Worm (Caenorhabditis elegans): ENCODE measurements around the gene abts-2.

The abts-2 gene

DNA sequence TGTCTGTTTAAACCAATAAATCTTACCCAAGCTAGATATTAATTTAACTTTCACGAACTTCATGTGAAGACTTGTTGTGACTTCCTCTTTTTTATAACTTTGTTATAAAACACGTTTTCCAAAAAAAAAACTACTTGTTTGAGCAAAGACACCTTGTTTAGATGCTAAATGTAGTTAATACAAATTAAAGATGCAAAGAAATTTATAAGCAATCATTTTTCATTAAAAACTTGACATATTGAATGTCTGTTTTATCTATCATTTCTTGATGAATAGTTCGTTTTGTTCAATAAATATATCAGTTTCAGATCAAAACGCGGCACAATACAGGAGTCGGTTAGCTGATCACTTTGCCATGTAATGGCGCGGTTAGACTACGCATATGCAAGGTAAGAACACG is 13.3 kb upstream of the abts-2 start, which contains the start of gene frm-3:
Gene frm-3, plus strand, starts transcription at position 301 of the 400 bp plus-strand sequence.
- TF ChIP-seq flt-1 (GFP tag; IDR thresholded peaks at IDR 0.05) (no peak), ztf-29 (GFP tag; IDR thresholded peaks at IDR 0.05) (no peak), ztf-23 (GFP tag; IDR thresholded peaks at IDR 0.05) (no peak), med-1 (GFP tag; optimal IDR thresholded peaks at IDR 0.05; ENCODE audit: insufficient read depth) (no peak), ref-1 (GFP tag; conservative IDR thresholded peaks at IDR 0.05) (no peak), T22C8.4 (GFP tag; IDR thresholded peaks at IDR 0.05) (no peak), cog-1 (tag; optimal IDR thresholded peaks at IDR 0.05) (no peak), klf-2 (GFP tag; conservative IDR thresholded peaks at IDR 0.05) (no peak), tab-1 (GFP tag; IDR thresholded peaks at IDR 0.05) (no peak)

ce11 chrX:11574167-11574566 is 11.3 kb upstream of the abts-2 start:
- TF ChIP-seq med-1 (GFP tag; optimal IDR thresholded peaks at IDR 0.05; ENCODE audit: insufficient read depth): no peak
- no peak for TF ChIP-seq T22C8.4 (GFP tag; IDR thresholded peaks at IDR 0.05)
- no peak for TF ChIP-seq ztf-29 (GFP tag; IDR thresholded peaks at IDR 0.05)
- TF ChIP-seq cog-1 (tag; optimal IDR thresholded peaks at IDR 0.05): no peak
- no peak for TF ChIP-seq ref-1 (GFP tag; conservative IDR thresholded peaks at IDR 0.05)
- no peak for TF ChIP-seq flt-1 (GFP tag; IDR thresholded peaks at IDR 0.05)
- TF ChIP-seq ztf-23 (GFP tag; IDR thresholded peaks at IDR 0.05): no peak
- TF ChIP-seq klf-2 (GFP tag; conservative IDR thresholded peaks at IDR 0.05): no peak
- no peak for TF ChIP-seq tab-1 (GFP tag; IDR thresholded peaks at IDR 0.05)

ce11 chrX:11576429-11577088 is 8.9 kb upstream of the abts-2 start:
- TF ChIP-seq flt-1 (GFP tag; IDR thresholded peaks at IDR 0.05) (0 out of 2 replicates have a peak, but pooled peaks have one; percentile 32), ztf-29 (GFP tag; IDR thresholded peaks at IDR 0.05) (no peak)

- no peak for TF ChIP-seq T22C8.4 (GFP tag; IDR thresholded peaks at IDR 0.05)
- TF ChIP-seq klf-2 (GFP tag; conservative IDR thresholded peaks at IDR 0.05): no peak
- no peak for TF ChIP-seq flt-1 (GFP tag; IDR thresholded peaks at IDR 0.05)
- TF ChIP-seq ztf-29 (GFP tag; IDR thresholded peaks at IDR 0.05): no peak
- no peak for TF ChIP-seq ztf-23 (GFP tag; IDR thresholded peaks at IDR 0.05)
- TF ChIP-seq med-1 (GFP tag; optimal IDR thresholded peaks at IDR 0.05; ENCODE audit: insufficient read depth): no peak
- TF ChIP-seq cog-1 (tag; optimal IDR thresholded peaks at IDR 0.05): no peak
- no peak for TF ChIP-seq tab-1 (GFP tag; IDR thresholded peaks at IDR 0.05)
- TF ChIP-seq ref-1 (GFP tag; conservative IDR thresholded peaks at IDR 0.05): no peak
These were observed 419 bp downstream of the abts-2 start for ce11 chrX:11585894-11586293.

DNA sequence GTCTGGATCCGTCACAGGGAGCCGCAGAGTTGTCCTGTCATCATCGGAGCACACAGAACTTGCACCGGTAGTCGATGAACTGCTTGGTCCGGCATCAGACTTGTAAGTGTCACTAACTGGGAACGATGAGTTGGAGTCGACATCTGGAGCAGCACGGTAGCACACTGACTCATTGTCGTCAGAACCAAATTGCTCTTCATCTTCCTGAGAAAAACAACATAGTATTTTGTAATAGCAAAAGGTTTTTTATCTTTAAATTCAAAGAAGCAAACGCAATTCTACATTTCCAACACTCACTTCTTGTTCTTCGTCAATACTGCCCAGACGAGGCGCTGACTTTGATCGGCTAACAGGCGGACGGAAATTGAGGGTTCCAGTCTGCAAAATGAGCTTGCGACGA is 5.1 kb downstream of the abts-2 start:
- no peak for TF ChIP-seq med-1 (GFP tag; optimal IDR thresholded peaks at IDR 0.05; ENCODE audit: insufficient read depth)
- TF ChIP-seq klf-2 (GFP tag; conservative IDR thresholded peaks at IDR 0.05): no peak
- TF ChIP-seq T22C8.4 (GFP tag; IDR thresholded peaks at IDR 0.05): no peak

DNA sequence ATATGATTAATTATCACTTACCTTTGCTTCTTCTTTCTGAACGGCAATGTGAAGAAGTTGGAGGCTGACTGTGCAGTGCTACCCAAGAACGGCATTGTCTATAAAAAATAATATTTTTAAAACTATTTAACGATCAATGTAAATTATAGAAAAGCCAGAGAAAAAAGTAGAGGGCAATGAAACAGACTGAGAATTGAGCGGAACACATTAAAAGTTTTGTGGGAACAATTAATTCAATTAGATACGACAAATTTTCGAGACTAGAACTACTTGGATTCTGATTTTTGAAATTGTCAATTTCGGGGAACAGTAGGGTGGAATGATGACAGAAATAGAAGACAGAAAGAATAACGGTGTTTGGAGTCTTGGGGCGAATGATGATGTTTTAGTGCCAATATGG is 6.1 kb downstream of the abts-2 start, which contains the start of gene F52D10.2:
Gene F52D10.2, minus strand, starts transcription at position 101 of the 400 bp plus-strand sequence.
- TF ChIP-seq tab-1 (GFP tag; IDR thresholded peaks at IDR 0.05) (no peak), flt-1 (GFP tag; IDR thresholded peaks at IDR 0.05) (no peak), ztf-29 (GFP tag; IDR thresholded peaks at IDR 0.05) (no peak), ztf-23 (GFP tag; IDR thresholded peaks at IDR 0.05) (no peak), ref-1 (GFP tag; conservative IDR thresholded peaks at IDR 0.05) (no peak), klf-2 (GFP tag; conservative IDR thresholded peaks at IDR 0.05) (no peak), cog-1 (tag; optimal IDR thresholded peaks at IDR 0.05) (no peak), T22C8.4 (GFP tag; IDR thresholded peaks at IDR 0.05) (no peak), med-1 (GFP tag; optimal IDR thresholded peaks at IDR 0.05; ENCODE audit: insufficient read depth) (no peak)

- TF ChIP-seq cog-1 (tag; optimal IDR thresholded peaks at IDR 0.05) (no peak), ztf-23 (GFP tag; IDR thresholded peaks at IDR 0.05) (no peak)
These were observed 7.1 kb downstream of the abts-2 start for ce11 chrX:11592539-11592938.

DNA sequence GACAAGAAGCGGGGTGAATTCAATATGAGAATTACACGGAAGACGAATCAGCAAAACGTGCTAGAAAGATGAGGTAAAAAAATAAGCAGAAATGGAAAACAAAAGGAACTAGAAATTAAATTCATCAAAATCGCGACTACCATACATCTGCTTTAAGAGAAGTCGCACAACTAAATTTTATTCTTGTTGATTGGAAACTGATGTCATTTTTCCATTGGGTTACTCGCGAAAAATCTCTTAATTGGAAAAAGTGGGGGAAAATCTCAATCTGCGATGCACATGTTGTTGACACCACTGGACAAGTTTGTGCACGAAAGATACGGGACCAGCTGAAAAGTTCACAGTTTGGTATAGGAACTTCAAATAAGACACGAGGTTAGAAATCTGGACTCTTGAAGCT is 11.4 kb downstream of the abts-2 start:
- TF ChIP-seq klf-2 (GFP tag; conservative IDR thresholded peaks at IDR 0.05): no peak
- no peak for TF ChIP-seq cog-1 (tag; optimal IDR thresholded peaks at IDR 0.05)
- TF ChIP-seq T22C8.4 (GFP tag; IDR thresholded peaks at IDR 0.05): no peak
- TF ChIP-seq ztf-23 (GFP tag; IDR thresholded peaks at IDR 0.05): no peak

DNA sequence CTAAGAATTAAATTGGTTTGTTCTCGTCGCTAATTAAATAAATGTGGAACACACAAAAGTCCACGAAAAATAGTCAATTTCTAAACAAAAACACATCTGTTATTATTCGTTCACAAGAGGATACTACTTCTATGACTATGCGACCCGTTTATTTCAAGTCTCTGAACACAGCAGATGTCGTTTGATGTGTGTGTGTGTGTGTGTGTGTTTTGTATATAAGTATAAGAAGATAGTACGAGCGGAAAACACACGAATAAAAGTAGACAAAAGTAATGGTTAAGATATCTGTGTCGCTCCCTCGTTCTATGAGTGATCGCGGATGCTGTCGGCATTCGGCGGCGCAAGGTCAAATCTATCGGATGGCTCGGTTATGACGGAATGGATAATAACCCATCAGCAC is 13.4 kb downstream of the abts-2 start:
- no peak for TF ChIP-seq T22C8.4 (GFP tag; IDR thresholded peaks at IDR 0.05)
- no peak for TF ChIP-seq klf-2 (GFP tag; conservative IDR thresholded peaks at IDR 0.05)
- no peak for TF ChIP-seq med-1 (GFP tag; optimal IDR thresholded peaks at IDR 0.05; ENCODE audit: insufficient read depth)

- TF ChIP-seq tab-1 (GFP tag; IDR thresholded peaks at IDR 0.05) (no peak), flt-1 (GFP tag; IDR thresholded peaks at IDR 0.05) (0 out of 2 replicates have a peak, but pooled peaks have one; percentile 17), klf-2 (GFP tag; conservative IDR thresholded peaks at IDR 0.05) (no peak)
These were observed 15.1 kb downstream of the abts-2 start for ce11 chrX:11600488-11601106.
